Worm (Caenorhabditis elegans) whole organism, L4/young adult: ENCODE measurements around the gene cest-35.1.

Experiments used
- W03F9.2 ChIP-seq: fragments of 150-350 bp; optimal IDR thresholded peaks from 2 replicates; lab custom pipeline; 2014; ENCODE audit warnings: missing biosample characterization, missing genetic modification characterization
- him-1 ChIP-seq: sonication (generic microtip); optimal IDR thresholded peaks from 2 replicates; lab custom pipeline; 2016; ENCODE audit warnings: missing genotype, missing genetic modification reagents, missing genetic modification characterization, missing compliant biosample characterization

DNA sequence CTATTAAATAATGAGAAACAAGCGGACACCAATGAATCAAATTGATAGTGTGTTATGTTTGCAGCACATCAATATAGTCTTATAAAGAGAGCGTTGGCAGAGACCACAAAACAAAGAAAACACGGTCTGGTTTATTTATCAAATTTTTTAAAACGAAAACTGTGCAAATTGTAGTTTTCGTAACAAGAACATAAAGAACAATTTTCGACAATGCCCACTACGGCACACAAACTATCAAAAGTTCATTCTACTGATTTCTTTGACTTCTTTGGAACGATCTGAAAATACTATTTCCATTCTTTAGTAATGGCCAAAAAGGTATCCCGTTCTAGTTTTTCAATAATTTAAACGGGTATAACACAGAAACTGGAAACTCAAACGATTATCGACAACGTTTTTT lies 5.8 kb downstream of the cest-35.1 start, which contains the start of gene cest-35.2:
- no peak for TF ChIP-seq him-1 (tag; lab: Kevin White, UChicago)
- no peak for TF ChIP-seq W03F9.2
